Fruit fly (Drosophila melanogaster) S2 (cell line): ENCODE results near the gene rdog.
A peak's percentile ranks its signal among the peaks of the same experiment; 100 is the strongest.

Experiments
- CG8478 ChIP-seq: fragments of >200 bp; optimal IDR thresholded peaks from 2 replicates; lab custom pipeline; 2018
- CTCF ChIP-seq, 2 experiments: fragments of >200 bp; optimal IDR thresholded peaks; 2 replicates each; lab custom pipeline; 2018

dm6 chr3R:29214262-29214661, 56.3 kb downstream of the rdog start:
- TF ChIP-seq CTCF (optimal IDR thresholded peaks at IDR 0.05; lab: Kevin White, UChicago) (no peak), CG8478 (lab: Kevin White, UChicago) (peak; percentile 34)
